Fruit fly (Drosophila melanogaster) whole organism, embryonic: ENCODE results near the gene CG31191.
A peak's percentile ranks its signal among the peaks of the same experiment; 100 is the strongest.

Experiments
- Adf1 ChIP-seq: fragments of 200-800 bp; sonication (Bioruptor generic); IDR thresholded peaks from 2 replicates; pipeline ENCODE4 v1.3.6; 2022; ENCODE audit warnings: missing biosample characterization, missing genetic modification characterization
- Bgb ChIP-seq: fragments of 200-800 bp; sonication (Bioruptor generic); IDR thresholded peaks from 2 replicates; pipeline ENCODE4 v1.3.6; 2022; ENCODE audit warnings: missing biosample characterization, missing genetic modification characterization; ENCODE audit not compliant: partially characterized antibody
- Blimp-1 ChIP-seq: fragments of 200-800 bp; sonication (Bioruptor generic); optimal IDR thresholded peaks from 3 replicates; lab custom pipeline; 2018; ENCODE audit warnings: missing biosample characterization, missing genetic modification characterization, mild to moderate bottlenecking, moderate library complexity, missing genetic modification reagents
- CG10274 ChIP-seq: fragments of 200-800 bp; sonication (Bioruptor generic); optimal IDR thresholded peaks from 3 replicates; lab custom pipeline; 2017; ENCODE audit warnings: missing biosample characterization, mild to moderate bottlenecking, missing genetic modification characterization
- CG13894 ChIP-seq: fragments of 200-800 bp; sonication (Bioruptor generic); optimal IDR thresholded peaks from 3 replicates; lab custom pipeline; 2018; ENCODE audit warnings: missing biosample characterization, mild to moderate bottlenecking, missing genetic modification characterization, moderate library complexity
- CG14860 ChIP-seq: fragments of 200-800 bp; sonication (Bioruptor generic); IDR thresholded peaks from 3 replicates; pipeline ENCODE4 v1.3.6; 2022; ENCODE audit warnings: missing biosample characterization, missing genetic modification characterization; ENCODE audit not compliant: partially characterized antibody
- CG15011 ChIP-seq: fragments of 200-800 bp; sonication (Bioruptor generic); optimal IDR thresholded peaks from 3 replicates; lab custom pipeline; 2018; ENCODE audit warnings: missing biosample characterization, mild to moderate bottlenecking, missing genetic modification characterization
- CG16779 ChIP-seq: fragments of 200-800 bp; sonication (Bioruptor generic); IDR thresholded peaks from 2 replicates; pipeline ENCODE4 v1.3.6; 2022; ENCODE audit warnings: missing biosample characterization, missing genetic modification characterization
- CG16813 ChIP-seq: fragments of 200-800 bp; sonication (Bioruptor generic); IDR thresholded peaks from 3 replicates; pipeline ENCODE4 v1.3.6; 2022; ENCODE audit warnings: missing biosample characterization, missing genetic modification characterization; ENCODE audit not compliant: partially characterized antibody
- CG34224 ChIP-seq: fragments of 200-800 bp; sonication (Bioruptor generic); IDR thresholded peaks from 3 replicates; pipeline ENCODE4 v1.3.6; 2022; ENCODE audit warnings: missing biosample characterization, missing genetic modification characterization; ENCODE audit not compliant: partially characterized antibody
- CG5953 ChIP-seq: fragments of 200-800 bp; sonication (Bioruptor generic); IDR thresholded peaks from 2 replicates; pipeline ENCODE4 v1.3.6; 2022; ENCODE audit warnings: missing biosample characterization, missing genetic modification characterization
- CG7372 ChIP-seq: fragments of 200-800 bp; sonication (Bioruptor generic); IDR thresholded peaks from 2 replicates; pipeline ENCODE4 v1.3.6; 2022; ENCODE audit warnings: missing biosample characterization, missing genetic modification characterization
- CG7928 ChIP-seq: fragments of 200-800 bp; sonication (Bioruptor generic); optimal IDR thresholded peaks from 2 replicates; lab custom pipeline; 2017; ENCODE audit warnings: missing biosample characterization, mild to moderate bottlenecking, missing genetic modification characterization
- CG8089 ChIP-seq: fragments of 200-800 bp; sonication (Bioruptor generic); optimal IDR thresholded peaks from 3 replicates; lab custom pipeline; 2016; ENCODE audit warnings: missing biosample characterization, missing genetic modification characterization
- Deaf1 ChIP-seq: fragments of 200-800 bp; optimal IDR thresholded peaks from 3 replicates; lab custom pipeline; 2019; ENCODE audit warnings: missing biosample characterization, mild to moderate bottlenecking, missing genetic modification characterization, moderate library complexity
- Dref ChIP-seq: fragments of 200-800 bp; sonication (Bioruptor generic); IDR thresholded peaks from 2 replicates; pipeline ENCODE4 v1.3.6; 2022; ENCODE audit warnings: missing biosample characterization, missing genetic modification characterization
- E2f2 ChIP-seq: fragments of 200-800 bp; sonication (Bioruptor generic); IDR thresholded peaks from 2 replicates; pipeline ENCODE4 v1.3.6; 2022; ENCODE audit warnings: missing biosample characterization, missing genetic modification characterization
- Ets65A ChIP-seq: fragments of 200-800 bp; sonication (Bioruptor generic); peaks from one replicate; lab custom pipeline; 2016; ENCODE audit warnings: missing biosample characterization, missing genetic modification characterization
- Hey ChIP-seq: fragments of 200-800 bp; sonication (Bioruptor generic); optimal IDR thresholded peaks from 3 replicates; lab custom pipeline; 2018; ENCODE audit warnings: missing biosample characterization, mild to moderate bottlenecking, missing genetic modification characterization
- Hmr ChIP-seq: fragments of 200-800 bp; sonication (Bioruptor generic); optimal IDR thresholded peaks from 3 replicates; lab custom pipeline; 2017; ENCODE audit warnings: mild to moderate bottlenecking, missing biosample characterization, missing genetic modification reagents, missing genetic modification characterization
- Kr ChIP-seq: fragments of 200-800 bp; sonication (Bioruptor generic); optimal IDR thresholded peaks from 2 replicates; lab custom pipeline; 2017; ENCODE audit warnings: missing biosample characterization, mild to moderate bottlenecking, missing genetic modification characterization
- Lhr ChIP-seq: fragments of 200-800 bp; sonication (Bioruptor generic); optimal IDR thresholded peaks from 3 replicates; lab custom pipeline; 2017; ENCODE audit warnings: mild to moderate bottlenecking, missing biosample characterization, missing genetic modification reagents, missing genetic modification characterization
- MBD-R2 ChIP-seq: fragments of 200-800 bp; sonication (Bioruptor generic); IDR thresholded peaks from 2 replicates; pipeline ENCODE4 v1.3.6; 2022; ENCODE audit warnings: missing biosample characterization, missing genetic modification characterization
- Med ChIP-seq: fragments of 200-800 bp; sonication (Bioruptor generic); peaks from one replicate; lab custom pipeline; 2016; ENCODE audit warnings: missing biosample characterization, missing genetic modification characterization, mild to moderate bottlenecking, inconsistent platforms, moderate library complexity
- Trl ChIP-seq, 3 experiments: fragments of >200 bp in 2 of 3; fragments of 200-800 bp in 1 of 3; sonication (Bioruptor generic) in 1 of 3; optimal IDR thresholded peaks; 2 replicates in 1 of 3; 3 replicates in 2 of 3; lab custom pipeline; 2016 to 2017; ENCODE audit warnings: missing biosample characterization in 1 of 3, missing genetic modification characterization in 1 of 3
- ac ChIP-seq: fragments of 200-800 bp; sonication (Bioruptor generic); optimal IDR thresholded peaks from 3 replicates; lab custom pipeline; 2017; ENCODE audit warnings: missing biosample characterization, mild to moderate bottlenecking, missing genetic modification characterization
- amos ChIP-seq: fragments of 200-800 bp; sonication (Bioruptor generic); IDR thresholded peaks from 2 replicates; pipeline ENCODE4 v1.3.6; 2022; ENCODE audit warnings: missing biosample characterization, missing genetic modification characterization; ENCODE audit not compliant: partially characterized antibody
- chinmo ChIP-seq: fragments of 200-800 bp; sonication (Bioruptor generic); IDR thresholded peaks from 4 replicates; pipeline ENCODE4 v1.3.6; 2022; ENCODE audit warnings: missing biosample characterization, missing genetic modification characterization; ENCODE audit not compliant: partially characterized antibody
- da ChIP-seq: fragments of 200-800 bp; sonication (Bioruptor generic); optimal IDR thresholded peaks from 2 replicates; lab custom pipeline; 2016; ENCODE audit warnings: missing biosample characterization, missing genetic modification characterization
- dan ChIP-seq: fragments of 200-800 bp; sonication (Bioruptor generic); IDR thresholded peaks from 2 replicates; pipeline ENCODE4 v1.3.6; 2022; ENCODE audit warnings: missing biosample characterization, missing genetic modification characterization
- ewg ChIP-seq: fragments of 200-800 bp; sonication (Bioruptor generic); optimal IDR thresholded peaks from 3 replicates; lab custom pipeline; 2017; ENCODE audit warnings: mild to moderate bottlenecking, missing biosample characterization, missing genetic modification reagents, missing genetic modification characterization
- kay ChIP-seq: fragments of 200-800 bp; sonication (Bioruptor generic); optimal IDR thresholded peaks from 2 replicates; lab custom pipeline; 2016; ENCODE audit warnings: missing biosample characterization, missing genetic modification characterization
- klu ChIP-seq: fragments of 200-800 bp; sonication (Bioruptor generic); IDR thresholded peaks from 2 replicates; pipeline ENCODE4 v1.3.6; 2022; ENCODE audit warnings: missing biosample characterization, missing genetic modification characterization
- knrl ChIP-seq: fragments of 200-800 bp; sonication (Bioruptor generic); IDR thresholded peaks from 3 replicates; pipeline ENCODE4 v1.3.6; 2022; ENCODE audit warnings: missing biosample characterization, missing genetic modification characterization; ENCODE audit not compliant: partially characterized antibody
- scrt ChIP-seq: fragments of 200-800 bp; sonication (Bioruptor generic); optimal IDR thresholded peaks from 2 replicates; lab custom pipeline; 2018; ENCODE audit warnings: missing biosample characterization, mild to moderate bottlenecking, missing genetic modification characterization, moderate library complexity
- seq ChIP-seq: fragments of 200-800 bp; sonication (Bioruptor generic); IDR thresholded peaks from 2 replicates; pipeline ENCODE4 v1.3.6; 2022; ENCODE audit warnings: missing biosample characterization, missing genetic modification characterization
- sisA ChIP-seq: fragments of 200-800 bp; sonication (Bioruptor generic); IDR thresholded peaks from 2 replicates; pipeline ENCODE4 v1.3.6; 2022; ENCODE audit warnings: missing biosample characterization, missing genetic modification characterization
- slou ChIP-seq: fragments of 200-800 bp; sonication (Bioruptor generic); optimal IDR thresholded peaks from 3 replicates; lab custom pipeline; 2016; ENCODE audit warnings: missing biosample characterization, missing genetic modification characterization
- tgo ChIP-seq: fragments of 200-800 bp; sonication (Bioruptor generic); IDR thresholded peaks from 3 replicates; pipeline ENCODE4 v1.3.6; 2022; ENCODE audit warnings: missing biosample characterization, missing genetic modification characterization
- zen2 ChIP-seq: fragments of 200-800 bp; sonication (Bioruptor generic); IDR thresholded peaks from 3 replicates; pipeline ENCODE4 v1.3.6; 2022; ENCODE audit warnings: missing biosample characterization, missing genetic modification characterization; ENCODE audit not compliant: partially characterized antibody

Gene CG31191

DNA sequence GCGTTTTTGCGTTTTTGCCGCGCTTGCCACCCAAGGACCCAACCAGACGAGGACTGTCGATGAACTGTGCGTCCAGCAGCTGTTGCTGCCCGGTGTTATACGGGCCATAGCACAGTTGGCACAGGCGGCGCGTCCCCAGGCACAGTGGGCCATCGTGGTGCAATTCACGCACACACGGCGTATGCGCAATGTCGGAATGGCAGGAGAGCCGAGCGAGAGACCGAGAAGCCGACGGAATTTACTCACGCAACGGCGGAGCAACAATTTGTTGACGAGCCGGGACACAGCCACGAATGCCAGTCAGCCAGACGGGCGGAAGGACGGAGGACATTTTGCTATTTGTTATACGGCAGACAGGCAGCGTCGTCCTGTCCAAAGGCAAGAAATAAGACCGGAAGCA lies at the start of gene CG31191:
Gene CG31191, minus strand, starts transcription at position 68 of the 400 bp plus-strand sequence.
- 0 out of 2 replicates have a peak, but pooled peaks have one; percentile 29 for TF ChIP-seq MBD-R2 (GFP tag; lab: Robert Waterston, UW)
- TF ChIP-seq Med (GFP tag; lab: Kevin White, UChicago) = peak; percentile 77
- TF ChIP-seq scrt = peak; percentile 97
- TF ChIP-seq Adf1 (GFP tag; lab: Robert Waterston, UW) = peak; percentile 9; the same call in 1 of the 2 replicates
- TF ChIP-seq CG16813 (GFP tag; lab: Robert Waterston, UW) = no peak
- TF ChIP-seq tgo (GFP tag; lab: Robert Waterston, UW) = no peak
- TF ChIP-seq slou (GFP tag; lab: Kevin White, UChicago) = no peak
- TF ChIP-seq seq (GFP tag; lab: Robert Waterston, UW) = 0 out of 2 replicates have a peak, but pooled peaks have one; percentile 5
- no peak for TF ChIP-seq ac
- TF ChIP-seq Hey (tag; lab: Kevin White, UChicago) = no peak
- no peak for TF ChIP-seq Blimp-1 (GFP tag; lab: Kevin White, UChicago)
- TF ChIP-seq CG13894 (tag; lab: Kevin White, UChicago) = peak; percentile 14
- peak; percentile 12; the same call in 1 of the 2 replicates for TF ChIP-seq CG16779 (GFP tag; lab: Robert Waterston, UW)
- no peak for TF ChIP-seq klu (GFP tag; lab: Robert Waterston, UW)
- peak; percentile 65 for TF ChIP-seq ewg (GFP tag; lab: Kevin White, UChicago)
- TF ChIP-seq zen2 (GFP tag; lab: Robert Waterston, UW) = 0 out of 3 replicates have a peak, but pooled peaks have one; percentile 20
- peak; percentile 14; the same call in 1 of the 2 replicates for TF ChIP-seq Bgb (GFP tag; lab: Robert Waterston, UW)
- peak; percentile 91 for TF ChIP-seq Deaf1 (tag; lab: Kevin White, UChicago)
- TF ChIP-seq amos = peak; percentile 23; the same call in 1 of the 2 replicates
- 0 out of 2 replicates have a peak, but pooled peaks have one; percentile 12 for TF ChIP-seq CG7372 (GFP tag; lab: Robert Waterston, UW)
- TF ChIP-seq Hmr = peak; percentile 10
- no peak for TF ChIP-seq dan (GFP tag; lab: Robert Waterston, UW)
- TF ChIP-seq chinmo (GFP tag; lab: Robert Waterston, UW) = 0 out of 4 replicates have a peak, but pooled peaks have one; percentile 22
- peak in 1 of 2 experiments; percentile 6 for TF ChIP-seq Trl (optimal IDR thresholded peaks at IDR 0.05; lab: Kevin White, UChicago)
- no peak for TF ChIP-seq Trl (GFP tag; optimal IDR thresholded peaks at IDR 0.05; lab: Kevin White, UChicago)
- no peak for TF ChIP-seq CG14860 (GFP tag; lab: Robert Waterston, UW)
- no peak for TF ChIP-seq CG34224

DNA sequence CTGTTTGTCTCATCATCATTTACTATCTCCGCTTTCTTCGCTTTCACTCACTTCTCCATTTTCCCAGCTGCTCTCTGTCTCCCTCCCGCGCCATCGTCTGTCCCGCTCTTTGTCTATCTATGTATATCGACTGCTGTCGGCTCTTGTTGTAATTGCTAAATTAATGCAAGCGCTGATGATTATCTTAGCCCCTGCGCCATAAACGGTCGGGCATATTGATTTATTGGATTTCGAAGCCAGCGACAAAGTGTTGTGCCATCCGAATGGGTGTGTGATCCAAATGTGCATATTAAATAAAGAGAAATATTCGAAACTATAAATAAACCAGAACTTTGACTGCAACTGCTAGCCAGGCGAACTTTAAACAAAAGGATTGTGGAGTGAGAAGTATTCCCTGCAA lies 45.1 kb upstream of the CG31191 start:
- TF ChIP-seq Adf1 (GFP tag; lab: Robert Waterston, UW) = no peak
- TF ChIP-seq Dref = 0 out of 2 replicates have a peak, but pooled peaks have one; percentile 5
- no peak for TF ChIP-seq CG5953 (GFP tag; lab: Robert Waterston, UW)
- TF ChIP-seq CG15011 (GFP tag; lab: Kevin White, UChicago) = no peak
- TF ChIP-seq Hmr = no peak
- no peak for TF ChIP-seq CG8089 (GFP tag; lab: Kevin White, UChicago)
- TF ChIP-seq Kr (GFP tag; lab: Kevin White, UChicago) = no peak
- TF ChIP-seq Ets65A (GFP tag; lab: Kevin White, UChicago) = peak; percentile 65
- TF ChIP-seq E2f2 (GFP tag; lab: Robert Waterston, UW) = no peak
- TF ChIP-seq Lhr (GFP tag; lab: Kevin White, UChicago) = no peak
- no peak for TF ChIP-seq knrl (GFP tag; lab: Robert Waterston, UW)
- TF ChIP-seq kay (GFP tag; lab: Kevin White, UChicago) = no peak
- TF ChIP-seq CG10274 (GFP tag; lab: Kevin White, UChicago) = peak; percentile 85
- peak; percentile 17 for TF ChIP-seq Med (GFP tag; lab: Kevin White, UChicago)
- no peak for TF ChIP-seq sisA (GFP tag; lab: Robert Waterston, UW)
- TF ChIP-seq da (GFP tag; lab: Kevin White, UChicago) = no peak
- TF ChIP-seq CG7928 = no peak
